Worm (Caenorhabditis elegans): ENCODE data around the gene ZC116.5.

DNA sequence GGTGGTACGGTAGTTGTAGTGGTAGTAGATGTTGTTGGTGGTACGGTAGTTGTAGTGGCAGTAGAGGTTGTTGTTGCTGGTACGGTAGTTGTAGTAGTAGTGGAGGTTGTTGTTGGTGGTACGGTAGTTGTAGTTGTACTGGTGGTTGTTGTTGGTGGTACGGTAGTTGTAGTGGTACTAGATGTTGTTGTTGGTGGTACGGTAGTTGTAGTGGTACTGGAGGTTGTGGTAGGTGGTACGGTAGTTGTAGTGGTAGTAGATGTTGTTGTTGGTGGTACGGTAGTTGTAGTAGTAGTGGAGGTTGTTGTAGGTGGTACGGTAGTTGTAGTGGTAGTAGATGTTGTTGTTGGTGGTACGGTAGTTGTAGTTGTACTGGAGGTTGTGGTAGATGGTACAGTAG is 24.3 kb upstream of the ZC116.5 start:
- TF ChIP-seq elt-1 (tag; optimal IDR thresholded peaks at IDR 0.05; ENCODE audit: borderline replicate concordance, insufficient read depth) (no peak), unc-62 (GFP tag; optimal IDR thresholded peaks at IDR 0.05) (no peak), ces-1 (GFP tag; optimal IDR thresholded peaks at IDR 0.05) (no peak), pha-4 (tag; optimal IDR thresholded peaks at IDR 0.05) (no peak), lin-32 (GFP tag; optimal IDR thresholded peaks at IDR 0.05) (no peak), ztf-11 (tag; optimal IDR thresholded peaks at IDR 0.05) (no peak), nhr-76 (tag; optimal IDR thresholded peaks at IDR 0.05) (no peak), nhr-237 (tag; optimal IDR thresholded peaks at IDR 0.05) (no peak), blmp-1 (tag; optimal IDR thresholded peaks at IDR 0.05) (no peak), hlh-1 (tag; optimal IDR thresholded peaks at IDR 0.05) (no peak), lin-13 (tag; optimal IDR thresholded peaks at IDR 0.05) (no peak), nhr-12 (tag; optimal IDR thresholded peaks at IDR 0.05) (no peak), sptf-1 (tag; optimal IDR thresholded peaks at IDR 0.05) (no peak), unc-39 (tag; optimal IDR thresholded peaks at IDR 0.05) (no peak)
